Worm (Caenorhabditis elegans) whole organism, late embryonic: ENCODE measurements around the gene C49F5.7.

ENCODE experiments used
- mec-3 ChIP-seq: sonication (generic microtip); optimal IDR thresholded peaks from 2 replicates; lab custom pipeline; 2016; ENCODE audit warnings: borderline replicate concordance, missing genetic modification characterization, missing compliant biosample characterization
- tbx-2 ChIP-seq: sonication (generic microtip); optimal IDR thresholded peaks from 2 replicates; lab custom pipeline; 2016; ENCODE audit warnings: missing genetic modification characterization, missing compliant biosample characterization

DNA sequence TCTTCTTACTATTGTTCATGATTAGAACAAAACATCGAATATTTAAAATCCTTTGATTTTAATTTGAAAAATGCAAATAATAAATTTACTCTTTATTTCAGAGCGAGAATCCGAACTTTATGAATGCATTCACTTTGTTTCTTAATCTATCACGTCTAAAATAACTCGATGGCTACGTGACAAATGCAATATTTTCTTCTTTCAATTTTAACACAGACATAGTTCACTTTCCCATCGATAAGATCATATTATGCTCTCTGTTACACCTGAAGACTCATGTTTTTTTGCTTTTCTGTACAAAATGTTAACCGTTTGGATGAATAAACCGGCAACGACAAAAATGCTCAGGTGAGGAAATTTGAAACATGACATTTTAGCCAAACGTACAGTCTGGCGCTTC lies 25.0 kb upstream of the C49F5.7 start:
- TF ChIP-seq tbx-2 (tag; lab: Kevin White, UChicago) (no peak), mec-3 (tag; lab: Kevin White, UChicago) (no peak)
